Worm (Caenorhabditis elegans): ENCODE measurements around the gene B0244.7.
A peak's percentile ranks its signal among the peaks of the same experiment; 100 is the strongest.

B0244.7 gene

DNA sequence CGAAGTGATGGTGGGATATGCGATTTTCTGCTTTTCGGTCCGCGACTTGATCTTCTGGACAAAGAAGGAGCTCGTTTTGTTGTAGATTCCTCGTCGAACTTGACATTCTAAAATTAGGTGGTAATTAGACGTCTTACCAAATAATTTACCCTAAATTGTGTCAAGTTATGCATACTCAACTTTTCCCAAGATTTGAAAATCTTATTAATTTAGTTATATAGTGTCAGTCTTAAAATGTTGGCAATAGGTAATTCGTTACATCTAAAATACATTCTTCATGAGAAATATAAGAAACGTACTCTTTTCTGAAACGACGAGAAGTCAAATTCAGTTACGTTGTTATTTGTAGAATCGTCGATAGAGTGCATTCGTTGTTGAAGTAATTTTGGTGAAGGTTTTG is 23.8 kb upstream of the B0244.7 start:
- TF ChIP-seq ama-1 (optimal IDR thresholded peaks at IDR 0.05), result peak; percentile 19
- TF ChIP-seq egl-5 (tag; optimal IDR thresholded peaks at IDR 0.05), result no peak

DNA sequence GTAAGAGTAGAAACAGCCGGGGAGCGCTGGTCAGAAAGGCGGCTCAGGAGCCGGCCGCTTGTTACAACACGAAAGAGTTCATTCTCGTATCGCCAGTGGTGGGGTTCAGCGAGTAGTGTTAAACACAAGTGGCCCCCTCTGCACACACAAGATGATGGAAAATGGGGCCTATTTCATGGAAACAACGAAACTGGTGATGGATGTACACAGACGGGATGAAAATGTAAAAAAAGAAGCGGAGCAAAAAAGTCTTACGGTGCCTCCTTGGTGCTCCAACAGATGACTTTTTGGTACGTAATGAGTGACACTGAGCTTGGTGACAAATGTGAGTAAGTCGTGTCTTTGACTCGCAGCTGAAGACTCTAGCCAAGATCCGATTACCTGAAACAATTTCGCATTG is 23.3 kb upstream of the B0244.7 start:
- no peak for TF ChIP-seq aly-2 (tag; optimal IDR thresholded peaks at IDR 0.05)
- TF ChIP-seq lin-39 (tag; optimal IDR thresholded peaks at IDR 0.05), result peak; percentile 69

DNA sequence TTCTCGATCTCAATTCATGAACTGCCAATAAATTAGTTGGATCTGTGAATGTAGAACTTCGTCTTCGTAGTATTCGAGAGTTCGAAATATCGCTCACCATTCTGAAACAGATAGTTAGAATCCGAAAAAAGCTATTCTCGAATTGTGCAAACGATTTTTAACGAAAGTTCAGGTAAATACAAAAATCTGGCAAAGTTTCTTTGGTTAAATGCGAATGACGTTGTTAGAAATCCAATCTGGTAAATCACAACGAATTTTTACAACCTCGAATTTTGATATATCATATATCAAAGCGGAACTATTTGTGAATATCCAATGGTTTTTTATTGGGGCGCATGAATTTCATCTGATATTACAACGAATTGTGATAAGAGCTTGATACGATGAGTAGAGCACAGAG is 22.1 kb upstream of the B0244.7 start, which contains the start of gene hpo-28:
Gene hpo-28, minus strand, starts transcription at position 101 of the 400 bp plus-strand sequence.
- TF ChIP-seq elt-1 (tag; optimal IDR thresholded peaks at IDR 0.05) (no peak), elt-2 (tag; optimal IDR thresholded peaks at IDR 0.05) (peak; percentile 28)

DNA sequence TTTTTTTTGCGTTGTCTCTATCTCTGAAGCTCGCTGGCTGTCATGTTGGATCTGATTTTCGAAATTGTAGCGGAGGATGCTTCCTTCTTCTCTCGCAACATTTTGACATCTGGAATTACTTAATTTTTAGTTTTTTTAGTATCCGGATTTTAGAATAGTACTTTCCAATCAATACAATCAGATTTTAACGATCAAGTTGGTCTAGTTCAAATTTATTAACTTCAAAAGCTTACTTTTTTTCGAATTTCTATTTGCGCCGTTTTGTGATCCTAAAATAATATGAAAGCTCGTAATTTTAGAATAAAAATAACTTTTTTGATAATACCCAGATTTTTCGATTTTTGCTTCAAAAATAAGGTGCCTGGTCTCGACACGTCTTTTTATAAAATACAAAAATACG is 21.3 kb upstream of the B0244.7 start, which contains the start of gene B0336.12:
Gene B0336.12, minus strand, starts transcription at position 101 of the 400 bp plus-strand sequence.
- TF ChIP-seq skn-1 (tag; optimal IDR thresholded peaks at IDR 0.05) (no peak), fkh-2 (tag; optimal IDR thresholded peaks at IDR 0.05) (no peak), nfya-1 (tag; optimal IDR thresholded peaks at IDR 0.05; ENCODE audit: insufficient read depth) (no peak), fos-1 (tag; optimal IDR thresholded peaks at IDR 0.05) (no peak), nhr-23 (tag; optimal IDR thresholded peaks at IDR 0.05) (no peak), eor-1 (tag; optimal IDR thresholded peaks at IDR 0.05) (no peak), unc-39 (tag; optimal IDR thresholded peaks at IDR 0.05) (no peak), ceh-9 (tag; optimal IDR thresholded peaks at IDR 0.05) (no peak), egl-27 (tag; optimal IDR thresholded peaks at IDR 0.05) (no peak), nhr-28 (tag; optimal IDR thresholded peaks at IDR 0.05) (no peak), unc-62 (GFP tag; optimal IDR thresholded peaks at IDR 0.05) (no peak), fkh-10 (GFP tag; optimal IDR thresholded peaks at IDR 0.05) (no peak), R02D3.7 (tag; optimal IDR thresholded peaks at IDR 0.05) (no peak), mml-1 (tag; optimal IDR thresholded peaks at IDR 0.05) (no peak), ceh-28 (tag; optimal IDR thresholded peaks at IDR 0.05) (no peak), jun-1 (tag; optimal IDR thresholded peaks at IDR 0.05) (no peak)

DNA sequence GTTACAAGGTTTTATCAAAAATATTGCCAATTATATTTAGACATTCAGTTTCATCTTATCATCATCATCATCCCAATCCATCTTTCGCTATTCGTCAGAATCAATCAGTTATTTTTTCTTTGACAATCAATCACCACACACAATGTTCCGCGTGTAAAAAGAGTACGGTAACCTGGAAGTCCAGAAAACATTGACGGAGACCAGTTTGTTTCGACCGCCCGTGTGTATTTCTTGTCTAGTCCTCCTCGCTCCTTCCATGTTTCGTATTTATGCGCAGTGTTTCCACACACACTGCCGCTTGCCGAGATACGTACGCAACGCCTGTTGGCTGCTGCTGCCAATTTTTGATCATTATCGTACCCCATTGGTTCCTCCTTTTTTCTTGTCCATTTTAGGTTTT is 20.6 kb upstream of the B0244.7 start:
- TF ChIP-seq nhr-25 (tag; optimal IDR thresholded peaks at IDR 0.05) (peak; percentile 66), ztf-4 (tag; optimal IDR thresholded peaks at IDR 0.05) (no peak), pha-4 (tag; optimal IDR thresholded peaks at IDR 0.05) (no peak), elt-2 (tag; optimal IDR thresholded peaks at IDR 0.05) (peak; percentile 58), ceh-28 (tag; optimal IDR thresholded peaks at IDR 0.05) (peak; percentile 28), ceh-82 (tag; optimal IDR thresholded peaks at IDR 0.05) (no peak), pqm-1 (tag; optimal IDR thresholded peaks at IDR 0.05) (peak; percentile 49), nhr-43 (tag; optimal IDR thresholded peaks at IDR 0.05; ENCODE audit: poor library complexity, severe bottlenecking) (peak; percentile 81), unc-62 (GFP tag; optimal IDR thresholded peaks at IDR 0.05) (peak; percentile 40), skn-1 (tag; optimal IDR thresholded peaks at IDR 0.05) (peak; percentile 18), egl-27 (tag; optimal IDR thresholded peaks at IDR 0.05) (no peak), lin-15B (tag; optimal IDR thresholded peaks at IDR 0.05) (peak; percentile 55), ama-1 (optimal IDR thresholded peaks at IDR 0.05) (peak; percentile 45), lsy-12 (tag; optimal IDR thresholded peaks at IDR 0.05) (peak; percentile 63), hmg-11 (tag; optimal IDR thresholded peaks at IDR 0.05) (peak; percentile 5), jun-1 (tag; optimal IDR thresholded peaks at IDR 0.05) (no peak), nhr-23 (tag; optimal IDR thresholded peaks at IDR 0.05) (peak; percentile 86), fos-1 (tag; optimal IDR thresholded peaks at IDR 0.05) (no peak), nfya-1 (tag; optimal IDR thresholded peaks at IDR 0.05; ENCODE audit: insufficient read depth) (peak; percentile 95), lin-39 (tag; optimal IDR thresholded peaks at IDR 0.05) (peak; percentile 40)

DNA sequence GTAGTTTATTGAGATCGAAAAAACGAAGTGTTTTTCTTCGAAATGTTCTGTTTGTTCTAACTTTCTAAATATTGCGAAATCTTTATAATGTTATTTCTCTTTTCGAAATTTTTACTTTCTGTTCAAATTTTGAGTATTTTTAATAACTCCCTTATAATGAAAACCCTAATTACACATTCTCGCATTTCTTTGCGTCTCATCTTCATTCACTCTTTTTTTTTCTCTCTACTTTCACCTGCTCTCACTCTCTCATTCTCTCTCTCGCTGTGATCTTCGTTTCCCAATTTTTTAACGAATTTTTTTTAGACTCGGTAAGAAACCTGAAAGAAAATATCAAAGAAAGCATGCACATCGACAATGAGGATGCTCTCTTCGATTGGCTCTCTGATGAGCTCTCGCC is 20.1 kb upstream of the B0244.7 start, which contains the start of gene rbm-26:
Gene rbm-26, plus strand, starts transcription at position 301 of the 400 bp plus-strand sequence.
- TF ChIP-seq R02D3.7 (tag; optimal IDR thresholded peaks at IDR 0.05) (no peak), pha-4 (tag; optimal IDR thresholded peaks at IDR 0.05) (peak; percentile 8), ztf-4 (tag; optimal IDR thresholded peaks at IDR 0.05) (no peak)

Data from whole organism, L3 larva.